Fruit fly (Drosophila melanogaster): Measurements from ENCODE around the gene TotE.

TotE gene

DNA sequence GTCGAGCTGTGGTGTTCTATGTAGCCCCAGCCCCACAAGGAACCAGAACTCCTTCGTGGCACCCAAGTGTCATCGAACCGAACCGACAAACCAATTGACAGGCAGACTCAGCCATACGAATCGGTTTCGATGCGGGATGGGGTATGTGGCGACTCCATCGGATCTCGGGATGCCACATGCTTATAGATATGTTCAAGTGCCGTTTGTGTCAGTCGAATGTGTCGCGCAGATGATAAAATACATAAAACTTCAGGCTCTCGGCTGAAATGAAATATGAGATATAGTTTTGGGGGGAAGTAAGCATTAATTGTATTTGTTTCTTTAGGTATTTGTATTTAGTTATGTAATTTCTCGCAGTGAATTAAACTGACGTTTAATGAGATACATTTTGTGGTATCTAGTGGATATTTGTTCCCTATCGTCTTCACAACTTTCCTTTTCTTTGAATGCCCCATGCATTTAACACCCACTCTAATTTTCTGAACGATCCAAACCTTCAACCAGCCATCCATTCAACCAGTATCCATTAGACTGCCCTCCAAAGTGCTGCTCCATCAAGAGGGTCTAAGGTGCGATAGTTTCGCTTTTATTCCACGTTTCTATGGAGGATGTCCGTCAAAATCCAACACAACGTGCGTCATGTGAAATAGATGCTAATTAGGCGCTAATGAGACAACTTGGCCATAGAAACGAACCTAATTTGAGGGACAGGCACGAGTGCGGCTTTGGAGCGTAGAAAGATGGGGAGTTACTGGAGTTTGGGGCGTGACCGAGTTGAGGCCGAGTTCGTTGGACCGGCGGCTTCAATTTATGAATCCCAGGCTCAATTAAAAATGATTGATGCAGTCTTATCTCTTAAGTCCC lies 31.2 kb upstream of the TotE start:
- TF ChIP-seq Hr39 (GFP tag; optimal IDR thresholded peaks at IDR 0.05) (no peak), Hr38 (GFP tag; optimal IDR thresholded peaks at IDR 0.05) (no peak), CG11902 (GFP tag; optimal IDR thresholded peaks at IDR 0.05) (no peak), acj6 (GFP tag; optimal IDR thresholded peaks at IDR 0.05) (no peak), CG6163 (GFP tag; IDR thresholded peaks at IDR 0.05) (no peak), eg (GFP tag; IDR thresholded peaks at IDR 0.05) (no peak)

DNA sequence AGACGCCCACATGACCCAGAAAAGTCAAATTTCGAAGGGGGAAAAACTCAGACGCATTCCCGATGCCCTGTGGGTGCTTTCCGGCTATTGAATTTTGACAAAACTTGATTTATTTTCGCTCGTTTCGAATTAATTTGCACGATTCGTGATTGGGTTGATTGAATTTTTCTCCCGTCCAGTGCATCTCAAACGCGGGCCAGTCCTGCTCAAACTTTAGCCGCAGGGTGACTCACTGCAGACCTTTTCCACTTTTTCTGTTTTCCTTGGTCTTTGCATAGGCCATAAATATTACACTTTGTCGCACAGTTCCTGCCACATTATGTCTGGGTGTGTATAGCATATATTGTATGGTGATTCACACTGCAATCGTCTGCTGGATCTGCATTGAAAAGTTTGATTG lies 29.8 kb upstream of the TotE start:
- TF ChIP-seq Eip78C (GFP tag) (no peak), svp (GFP tag) (peak; percentile 40)

DNA sequence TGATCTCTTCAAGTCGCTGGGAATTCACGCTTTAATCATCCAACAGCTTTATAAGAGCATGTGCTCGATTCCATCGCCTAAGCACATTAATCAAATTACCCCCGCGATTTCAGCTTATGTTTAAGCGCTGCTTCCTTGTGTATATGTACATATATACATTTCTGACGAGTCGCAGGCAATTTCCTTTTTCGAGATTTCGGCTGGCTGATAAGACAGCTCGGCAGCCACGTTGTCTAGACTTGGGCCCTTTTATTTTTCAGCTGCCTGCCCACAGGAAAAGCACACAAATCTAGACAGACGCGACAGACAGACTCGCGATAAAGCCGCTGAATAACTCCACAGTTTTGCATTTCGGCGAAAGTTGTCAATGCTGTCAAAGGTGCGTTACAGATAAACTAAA lies 29.2 kb upstream of the TotE start:
- TF ChIP-seq svp (GFP tag) (peak; percentile 47), fd59A (GFP tag; optimal IDR thresholded peaks at IDR 0.05) (no peak)

DNA sequence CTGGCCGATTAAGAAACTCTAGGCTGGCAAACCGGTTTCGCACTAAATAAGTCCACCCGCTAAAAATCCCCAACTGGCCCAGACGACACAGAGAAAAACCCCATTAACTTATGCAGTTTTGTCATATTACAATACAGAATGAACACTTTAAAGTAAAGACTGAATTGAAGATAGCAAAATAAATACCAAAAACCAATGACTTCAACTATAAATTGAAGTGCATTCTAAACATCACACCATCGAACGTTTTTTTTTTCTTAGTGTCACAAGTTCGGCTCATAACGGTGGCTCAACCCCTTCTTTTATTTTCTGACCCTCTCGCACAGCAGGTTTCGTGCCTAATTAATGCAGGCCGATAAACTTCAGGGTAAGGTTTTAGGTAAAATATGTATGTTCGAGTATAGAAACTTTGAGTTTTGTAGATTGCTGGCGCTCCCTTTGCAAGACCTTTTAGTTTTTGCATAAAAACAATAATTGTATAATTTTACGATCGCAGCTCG lies 28.1 kb upstream of the TotE start:
- TF ChIP-seq fd85E (GFP tag; optimal IDR thresholded peaks at IDR 0.05) = peak; percentile 3
- TF ChIP-seq Eip93F (GFP tag; optimal IDR thresholded peaks at IDR 0.05) = no peak
- peak; percentile 3 for TF ChIP-seq fkh (GFP tag; optimal IDR thresholded peaks at IDR 0.05)
- TF ChIP-seq Lpt (GFP tag; optimal IDR thresholded peaks at IDR 0.05) = peak; percentile 70
- peak; percentile 43 for TF ChIP-seq CG11902 (GFP tag; optimal IDR thresholded peaks at IDR 0.05)
- TF ChIP-seq Met (GFP tag; optimal IDR thresholded peaks at IDR 0.05) = peak; percentile 89
- peak; percentile 85 for TF ChIP-seq CG6808 (GFP tag; optimal IDR thresholded peaks at IDR 0.05)
- TF ChIP-seq vri (GFP tag; optimal IDR thresholded peaks at IDR 0.05) = peak; percentile 67
- peak; percentile 42 for TF ChIP-seq Blimp-1 (GFP tag; optimal IDR thresholded peaks at IDR 0.05)
- TF ChIP-seq CG10631 (GFP tag; optimal IDR thresholded peaks at IDR 0.05) = peak; percentile 87
- TF ChIP-seq Sox102F (GFP tag; optimal IDR thresholded peaks at IDR 0.05) = peak; percentile 86
- TF ChIP-seq CG9139 (GFP tag; optimal IDR thresholded peaks at IDR 0.05) = no peak
- peak; percentile 50 to 56 for TF ChIP-seq ss (GFP tag; optimal IDR thresholded peaks at IDR 0.05)
- peak; percentile 89 for TF ChIP-seq CG8119 (GFP tag; IDR thresholded peaks at IDR 0.05)
- peak; percentile 87 for TF ChIP-seq spab (GFP tag; optimal IDR thresholded peaks at IDR 0.05)
- peak; percentile 90 for TF ChIP-seq pdm3 (GFP tag; optimal IDR thresholded peaks at IDR 0.05)
- TF ChIP-seq CG32006 (GFP tag; optimal IDR thresholded peaks at IDR 0.05) = peak; percentile 84
- peak; percentile 88 for TF ChIP-seq Eip75B (GFP tag; optimal IDR thresholded peaks at IDR 0.05)
- TF ChIP-seq net (GFP tag; optimal IDR thresholded peaks at IDR 0.05) = peak; percentile 90
- peak; percentile 54 for TF ChIP-seq Hr4 (GFP tag; optimal IDR thresholded peaks at IDR 0.05)
- peak; percentile 89 for TF ChIP-seq CG1621 (tag; optimal IDR thresholded peaks at IDR 0.05)
- TF ChIP-seq CG11294 (GFP tag; IDR thresholded peaks at IDR 0.05) = peak; percentile 81
- peak; percentile 64 for TF ChIP-seq Ets21C (GFP tag; optimal IDR thresholded peaks at IDR 0.05)
- peak; percentile 89 for TF ChIP-seq eg (GFP tag; IDR thresholded peaks at IDR 0.05)
- peak; percentile 87 for TF ChIP-seq CG34406 (GFP tag; optimal IDR thresholded peaks at IDR 0.05)
- TF ChIP-seq acj6 (GFP tag; optimal IDR thresholded peaks at IDR 0.05) = peak; percentile 91
- TF ChIP-seq salr (GFP tag; optimal IDR thresholded peaks at IDR 0.05) = peak; percentile 77 to 80
- TF ChIP-seq CG6854 (GFP tag; optimal IDR thresholded peaks at IDR 0.05) = peak; percentile 10
- TF ChIP-seq dsx (GFP tag; optimal IDR thresholded peaks at IDR 0.05; ENCODE audit: poor library complexity, severe bottlenecking) = peak; percentile 41
- TF ChIP-seq CG3032 (tag; optimal IDR thresholded peaks at IDR 0.05) = peak; percentile 81
- TF ChIP-seq OdsH (GFP tag; optimal IDR thresholded peaks at IDR 0.05) = peak; percentile 90
- TF ChIP-seq Sox14 (GFP tag; optimal IDR thresholded peaks at IDR 0.05) = peak; percentile 83
- peak; percentile 84 for TF ChIP-seq lz (GFP tag; optimal IDR thresholded peaks at IDR 0.05)
- peak; percentile 80 for TF ChIP-seq CG11762 (GFP tag; optimal IDR thresholded peaks at IDR 0.05; ENCODE audit: insufficient read depth)
- peak; percentile 89 for TF ChIP-seq CG15336 (GFP tag; IDR thresholded peaks at IDR 0.05)
- TF ChIP-seq Hr38 (GFP tag; optimal IDR thresholded peaks at IDR 0.05) = no peak
- TF ChIP-seq CG6276 (GFP tag; optimal IDR thresholded peaks at IDR 0.05) = peak; percentile 61
- TF ChIP-seq svp (GFP tag) = peak; percentile 86
- peak; percentile 85 for TF ChIP-seq fd59A (GFP tag; optimal IDR thresholded peaks at IDR 0.05)
- peak; percentile 70 for TF ChIP-seq CG3919 (GFP tag; optimal IDR thresholded peaks at IDR 0.05)
